Worm (Caenorhabditis elegans) whole organism, midembryonic: ENCODE measurements around the gene acc-1.

Experiments
- T22C8.4 ChIP-seq: fragments of 200-800 bp; sonication (Bioruptor generic); IDR thresholded peaks from 2 replicates; pipeline ENCODE4 v1.3.6; 2022; ENCODE audit warnings: missing genetic modification characterization, missing compliant biosample characterization
- flt-1 ChIP-seq: fragments of 200-800 bp; sonication (Bioruptor generic); IDR thresholded peaks from 2 replicates; pipeline ENCODE4 v1.3.6; 2022; ENCODE audit warnings: missing genetic modification characterization, missing compliant biosample characterization
- klf-2 ChIP-seq: fragments of 200-800 bp; sonication (Bioruptor generic); conservative IDR thresholded peaks from 2 replicates; pipeline ENCODE4 v1.3.6; 2022; ENCODE audit warnings: missing genetic modification reagents, missing genetic modification characterization, missing compliant biosample characterization
- med-1 ChIP-seq: sonication (generic microtip); optimal IDR thresholded peaks from 2 replicates; lab custom pipeline; 2017; ENCODE audit warnings: missing genetic modification characterization, mild to moderate bottlenecking, missing compliant biosample characterization, antibody characterized with exemption, missing genetic modification reagents; ENCODE audit not compliant: insufficient read depth
- ref-1 ChIP-seq: fragments of 200-800 bp; sonication (Bioruptor generic); conservative IDR thresholded peaks from 2 replicates; pipeline ENCODE4 v1.3.6; 2022; ENCODE audit warnings: missing genetic modification reagents, missing genetic modification characterization, missing compliant biosample characterization
- tab-1 ChIP-seq: fragments of 200-800 bp; sonication (Bioruptor generic); IDR thresholded peaks from 2 replicates; pipeline ENCODE4 v1.3.6; 2022; ENCODE audit warnings: missing genetic modification characterization, missing compliant biosample characterization
- ztf-23 ChIP-seq: fragments of 200-800 bp; sonication (Bioruptor generic); IDR thresholded peaks from 2 replicates; pipeline ENCODE4 v1.3.6; 2022; ENCODE audit warnings: missing genetic modification reagents, missing genetic modification characterization, missing compliant biosample characterization
- ztf-29 ChIP-seq: fragments of 200-800 bp; sonication (Bioruptor generic); IDR thresholded peaks from 2 replicates; pipeline ENCODE4 v1.3.6; 2022; ENCODE audit warnings: missing genetic modification reagents, missing genetic modification characterization, missing compliant biosample characterization

ce11 chrIV:9624275-9624674, 33.6 kb upstream of the acc-1 start, which contains the start of gene W09C2.8:
- no peak for TF ChIP-seq tab-1
- no peak for TF ChIP-seq ztf-23 (GFP tag; lab: Robert Waterston, UW)
- no peak for TF ChIP-seq klf-2
- TF ChIP-seq flt-1 (GFP tag; lab: Robert Waterston, UW), result no peak
- no peak for TF ChIP-seq T22C8.4 (GFP tag; lab: Robert Waterston, UW)
- no peak for TF ChIP-seq ztf-29 (GFP tag; lab: Robert Waterston, UW)
- TF ChIP-seq med-1 (GFP tag; lab: Kevin White, UChicago), result no peak
- TF ChIP-seq ref-1 (GFP tag; lab: Robert Waterston, UW), result no peak
